Fruit fly (Drosophila melanogaster) whole organism: ENCODE data around the gene CRMP.
A peak's percentile ranks its signal among the peaks of the same experiment; 100 is the strongest.

ENCODE experiments used
- CG8478 ChIP-seq: fragments of >200 bp; optimal IDR thresholded peaks from 2 replicates; lab custom pipeline; 2018; ENCODE audit warnings: inconsistent platforms
- Dll ChIP-seq: fragments of >200 bp; optimal IDR thresholded peaks from 2 replicates; lab custom pipeline; 2017
- EcR ChIP-seq, 2 experiments: fragments of >200 bp; optimal IDR thresholded peaks; 2 replicates each; lab custom pipeline; 2017; ENCODE audit warnings: missing biosample characterization in 2 of 2, missing genetic modification characterization in 2 of 2, missing genetic modification reagents in 2 of 2
- pan ChIP-seq: fragments of >200 bp; optimal IDR thresholded peaks from 2 replicates; lab custom pipeline; 2017
- psq ChIP-seq: fragments of >200 bp; optimal IDR thresholded peaks from 2 replicates; lab custom pipeline; 2017
- usp ChIP-seq: fragments of >200 bp; optimal IDR thresholded peaks from 2 replicates; lab custom pipeline; 2017; ENCODE audit warnings: missing biosample characterization, missing genetic modification characterization, mixed read lengths

Gene CRMP

DNA sequence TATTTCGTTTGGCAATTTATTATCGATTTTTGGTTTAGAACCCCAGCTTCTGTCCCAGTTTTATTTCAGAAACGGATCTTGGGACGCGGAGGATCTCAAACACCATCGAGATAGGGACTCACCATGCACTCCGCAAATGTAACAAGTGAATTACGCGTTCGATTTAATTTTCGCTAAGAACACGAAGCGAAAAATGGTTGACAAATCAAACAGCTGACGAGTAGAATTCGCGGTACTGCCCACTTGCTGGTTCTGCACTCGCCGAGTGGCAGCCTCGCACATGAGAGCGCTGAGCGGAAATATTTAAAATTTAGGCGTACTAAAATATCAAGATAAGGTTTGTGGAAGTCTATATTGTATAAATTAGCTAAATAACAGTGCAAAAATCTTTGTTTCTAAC lies 7.5 kb upstream of the CRMP start, which contains the start of gene Pi4KIIalpha:
TSS of gene Pi4KIIalpha (minus strand) at position 233 of the 400 bp plus-strand sequence.
- no peak for TF ChIP-seq EcR (GFP tag; optimal IDR thresholded peaks at IDR 0.05; lab: Kevin White, UChicago)
- no peak for TF ChIP-seq psq (lab: Kevin White, UChicago)
- no peak for TF ChIP-seq pan (lab: Kevin White, UChicago)

- no peak for TF ChIP-seq CG8478
Measured at dm6 chr3R:5564775-5565190, 6.1 kb upstream of the CRMP start, which contains the start of the genes CG14671 and CG12746. CG14671 (minus strand) TSS chr3R:5564815. CG12746 (plus strand) TSS chr3R:5564865.

DNA sequence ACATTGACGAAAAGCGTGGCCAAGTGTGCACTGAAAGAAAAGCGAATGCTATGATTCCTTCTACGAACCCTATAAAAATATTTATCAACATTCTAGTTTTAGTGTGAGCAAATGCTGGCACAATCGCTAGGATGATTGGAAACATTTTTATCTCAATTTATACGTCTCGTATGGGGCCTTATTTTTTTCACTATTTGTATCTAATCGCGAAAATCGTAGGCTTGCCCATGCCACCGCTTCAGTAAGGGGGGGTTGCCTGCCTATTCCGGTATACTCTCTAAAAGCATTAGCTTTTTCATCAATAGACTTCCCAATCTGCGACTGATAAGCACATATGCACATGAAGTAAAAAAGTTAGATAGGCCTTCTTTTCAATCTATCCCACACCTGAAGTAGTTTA lies 5.3 kb upstream of the CRMP start:
- TF ChIP-seq CG8478: no peak
- TF ChIP-seq usp (GFP tag; lab: Kevin White, UChicago): no peak
- TF ChIP-seq EcR (GFP tag; optimal IDR thresholded peaks at IDR 0.05; lab: Kevin White, UChicago): no peak
- TF ChIP-seq Dll (lab: Kevin White, UChicago): no peak
- no peak for TF ChIP-seq pan (lab: Kevin White, UChicago)
- no peak for TF ChIP-seq psq (lab: Kevin White, UChicago)

dm6 chr3R:5568590-5568989 lies 2.3 kb upstream of the CRMP start, which contains the start of the genes CG2931 and Rheb:
CG2931 (minus strand) TSS chr3R:5568615.
Rheb (plus strand) TSS chr3R:5568921.
- TF ChIP-seq CG8478: no peak
- TF ChIP-seq EcR (GFP tag; optimal IDR thresholded peaks at IDR 0.05; lab: Kevin White, UChicago): no peak
- TF ChIP-seq psq (lab: Kevin White, UChicago): no peak
- no peak for TF ChIP-seq pan (lab: Kevin White, UChicago)
- no peak for TF ChIP-seq usp (GFP tag; lab: Kevin White, UChicago)

DNA sequence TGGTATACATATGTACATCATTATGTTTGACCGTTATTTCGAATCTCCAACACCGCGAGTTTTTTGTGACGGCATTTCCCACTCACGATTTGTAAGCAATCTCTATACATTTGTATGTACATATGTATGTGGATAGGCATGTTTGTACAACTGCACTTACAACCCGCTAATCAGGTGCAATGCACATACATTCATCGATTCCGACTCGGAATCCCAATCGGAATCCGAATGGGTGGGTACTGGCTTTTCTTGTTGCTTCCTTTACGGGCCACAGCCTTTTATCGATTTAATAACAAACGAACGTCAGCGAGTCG lies 486 bp downstream of the CRMP start:
- TF ChIP-seq Dll (lab: Kevin White, UChicago): no peak
- no peak for TF ChIP-seq usp (GFP tag; lab: Kevin White, UChicago)
- no peak for TF ChIP-seq CG8478
- TF ChIP-seq pan (lab: Kevin White, UChicago): no peak
- no peak for TF ChIP-seq EcR (GFP tag; optimal IDR thresholded peaks at IDR 0.05; lab: Kevin White, UChicago)

DNA sequence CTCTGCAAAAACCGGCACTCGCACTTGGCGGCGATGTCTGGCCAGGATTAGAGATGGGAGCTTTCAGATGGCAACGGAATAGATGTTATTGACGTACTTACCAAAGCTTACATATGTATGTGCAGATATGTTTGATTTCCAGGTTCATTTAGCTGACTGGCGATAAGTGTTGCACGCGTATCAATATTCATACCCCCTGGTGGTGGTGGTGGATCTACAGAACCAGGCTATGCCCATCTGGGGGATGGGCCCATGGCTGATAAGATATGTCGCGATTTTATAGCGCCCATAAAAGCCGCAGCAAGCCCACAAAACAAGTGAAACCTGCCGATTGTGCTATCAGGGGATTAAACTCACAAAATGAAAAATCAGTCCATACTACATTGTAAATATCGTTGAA lies 848 bp downstream of the CRMP start:
- TF ChIP-seq usp (GFP tag; lab: Kevin White, UChicago) (no peak), pan (lab: Kevin White, UChicago) (no peak), CG8478 (no peak), EcR (GFP tag; optimal IDR thresholded peaks at IDR 0.05; lab: Kevin White, UChicago) (no peak), psq (lab: Kevin White, UChicago) (no peak), Dll (lab: Kevin White, UChicago) (no peak)

DNA sequence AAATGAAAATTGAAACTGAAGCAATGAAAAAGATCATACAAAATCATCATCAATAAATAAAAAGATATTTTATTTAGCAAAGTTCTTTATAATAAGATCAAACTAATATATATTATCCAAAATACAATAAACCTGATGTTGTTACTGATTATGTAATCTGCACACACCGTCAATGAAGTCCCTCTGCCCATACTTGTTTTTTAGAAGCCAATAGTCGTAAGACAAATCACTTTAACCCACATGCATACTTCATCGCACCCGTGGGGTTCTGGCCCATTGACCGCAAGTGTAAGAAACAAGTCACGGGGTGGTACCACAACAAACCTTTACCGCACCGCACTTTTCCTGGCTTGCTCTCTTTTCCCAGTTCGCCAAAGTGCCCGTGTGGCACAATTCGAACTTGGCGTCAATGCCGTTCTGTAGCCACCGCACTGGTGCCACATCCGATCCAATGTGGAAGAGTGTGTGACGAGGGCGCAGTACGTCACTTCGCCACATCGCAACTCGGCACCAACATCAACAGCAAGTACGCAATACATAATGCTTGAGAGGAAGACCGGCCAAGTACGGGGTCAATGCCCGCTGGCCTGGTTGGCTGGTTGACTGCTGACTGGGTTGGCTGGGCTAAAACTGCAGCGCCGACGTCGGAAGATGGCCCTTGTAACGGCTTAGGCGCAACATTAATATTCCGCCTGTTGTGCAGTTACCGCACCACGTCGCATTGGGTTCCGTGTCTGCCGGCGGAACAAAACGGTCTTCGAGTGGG lies 2.2 kb downstream of the CRMP start:
- TF ChIP-seq usp (GFP tag; lab: Kevin White, UChicago) (no peak), EcR (GFP tag; optimal IDR thresholded peaks at IDR 0.05; lab: Kevin White, UChicago) (peak in 1 of 2 experiments; percentile 75), Dll (lab: Kevin White, UChicago) (no peak)

DNA sequence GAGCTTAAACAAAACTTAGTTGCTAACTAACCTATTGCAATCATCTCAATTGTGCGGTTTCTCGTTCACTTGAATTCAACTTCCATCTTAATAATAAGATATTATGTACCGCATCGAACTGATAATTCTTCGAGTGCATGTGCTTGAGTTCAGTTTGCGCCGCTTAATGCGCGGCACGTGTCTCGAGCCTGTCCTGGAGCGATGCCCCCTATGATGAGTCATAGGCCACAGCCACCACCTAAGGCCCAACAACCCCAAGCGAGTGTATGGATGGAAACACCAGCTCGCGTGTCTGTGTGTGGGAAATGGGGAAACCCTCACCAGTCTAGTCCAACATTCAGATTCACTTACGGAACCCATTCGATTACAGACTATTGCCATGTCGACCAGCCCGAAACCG lies 3.0 kb downstream of the CRMP start:
- no peak for TF ChIP-seq CG8478
- TF ChIP-seq psq (lab: Kevin White, UChicago): no peak
- TF ChIP-seq usp (GFP tag; lab: Kevin White, UChicago): no peak
- TF ChIP-seq Dll (lab: Kevin White, UChicago): no peak
- no peak for TF ChIP-seq EcR (GFP tag; optimal IDR thresholded peaks at IDR 0.05; lab: Kevin White, UChicago)
- no peak for TF ChIP-seq pan (lab: Kevin White, UChicago)

- TF ChIP-seq EcR (GFP tag; optimal IDR thresholded peaks at IDR 0.05; lab: Kevin White, UChicago) (no peak), Dll (lab: Kevin White, UChicago) (no peak), psq (lab: Kevin White, UChicago) (no peak), CG8478 (no peak), pan (lab: Kevin White, UChicago) (no peak), usp (GFP tag; lab: Kevin White, UChicago) (no peak)
Measured at dm6 chr3R:5587863-5588519, 17.1 kb downstream of the CRMP start, which contains the start of gene CG2926. CG2926 (minus strand) TSS chr3R:5588380.

dm6 chr3R:5588573-5588972 lies 17.7 kb downstream of the CRMP start, which contains the start of gene PolZ2:
PolZ2 (plus strand) TSS chr3R:5588873.
- TF ChIP-seq EcR (GFP tag; optimal IDR thresholded peaks at IDR 0.05; lab: Kevin White, UChicago): no peak
- no peak for TF ChIP-seq CG8478
- no peak for TF ChIP-seq usp (GFP tag; lab: Kevin White, UChicago)
- TF ChIP-seq psq (lab: Kevin White, UChicago): no peak
- no peak for TF ChIP-seq Dll (lab: Kevin White, UChicago)
- no peak for TF ChIP-seq pan (lab: Kevin White, UChicago)

dm6 chr3R:5591398-5591853 lies 20.5 kb downstream of the CRMP start, which contains the start of the genes noi and Vha26:
noi (minus strand) TSS chr3R:5591459.
Vha26 (plus strand) TSS chr3R:5591763.
- TF ChIP-seq psq (lab: Kevin White, UChicago): no peak
- no peak for TF ChIP-seq Dll (lab: Kevin White, UChicago)
- TF ChIP-seq pan (lab: Kevin White, UChicago): no peak
- no peak for TF ChIP-seq EcR (GFP tag; optimal IDR thresholded peaks at IDR 0.05; lab: Kevin White, UChicago)
- no peak for TF ChIP-seq CG8478
- no peak for TF ChIP-seq usp (GFP tag; lab: Kevin White, UChicago)
